Worm (Caenorhabditis elegans): ENCODE results near the gene F40G12.10.

Gene F40G12.10

ce11 chrV:14285803-14286202 lies 2.5 kb downstream of the F40G12.10 start, which contains the start of gene F40G12.11 (continued):
- no peak for TF ChIP-seq mef-2 (tag; optimal IDR thresholded peaks at IDR 0.05)

DNA sequence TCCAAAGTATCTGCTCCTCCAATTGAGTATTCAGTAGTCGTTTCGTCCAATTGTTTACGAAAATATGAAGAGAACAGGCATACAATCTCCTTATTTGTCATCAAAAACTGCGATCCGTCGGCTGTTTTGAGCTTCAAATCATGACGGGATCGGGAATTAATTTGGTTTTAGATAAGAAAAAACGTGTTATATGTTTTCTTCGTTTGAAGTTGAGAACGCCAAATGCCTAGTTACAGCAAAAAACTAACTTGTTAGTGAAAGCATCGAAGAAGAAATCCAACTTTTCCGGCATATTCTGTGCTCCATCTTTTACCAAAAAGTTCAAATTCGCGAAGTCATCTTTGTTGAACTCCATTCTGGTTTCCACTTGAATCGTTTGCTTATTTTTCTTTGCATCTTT lies 6.0 kb downstream of the F40G12.10 start, which contains the start of gene F14D7.1:
F14D7.1 (minus strand) TSS at position 101 of the 400 bp plus-strand sequence.
- TF ChIP-seq unc-30 (tag; optimal IDR thresholded peaks at IDR 0.05) (no peak), nhr-11 (tag; optimal IDR thresholded peaks at IDR 0.05) (no peak), C04F5.9 (tag; optimal IDR thresholded peaks at IDR 0.05) (no peak), unc-98 (GFP tag; IDR thresholded peaks at IDR 0.05) (no peak), nhr-47 (tag; optimal IDR thresholded peaks at IDR 0.05) (no peak)

DNA sequence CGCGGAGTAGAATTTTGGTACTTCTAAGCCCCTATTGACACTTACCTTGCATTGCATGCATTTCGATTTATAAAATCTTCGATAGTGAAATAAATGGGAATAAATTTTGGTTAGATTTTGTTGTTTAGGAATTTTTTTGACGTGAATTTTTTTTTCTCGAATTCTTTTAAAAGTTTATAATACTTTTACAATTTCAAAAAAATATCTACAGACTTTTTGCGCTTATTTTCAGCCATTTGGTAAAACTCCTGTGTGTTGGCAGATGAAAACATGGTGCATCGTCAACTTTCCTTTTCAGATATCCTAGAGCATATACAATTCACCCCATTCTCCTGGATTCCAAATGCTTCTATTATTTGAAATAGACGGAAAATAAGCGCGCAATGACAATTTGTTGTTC lies 7.3 kb downstream of the F40G12.10 start, which contains the start of gene F14D7.18:
F14D7.18 (minus strand) TSS at position 101 of the 400 bp plus-strand sequence.
- TF ChIP-seq tlp-1 (tag; optimal IDR thresholded peaks at IDR 0.05) (no peak), skn-1 (tag; optimal IDR thresholded peaks at IDR 0.05) (no peak)

DNA sequence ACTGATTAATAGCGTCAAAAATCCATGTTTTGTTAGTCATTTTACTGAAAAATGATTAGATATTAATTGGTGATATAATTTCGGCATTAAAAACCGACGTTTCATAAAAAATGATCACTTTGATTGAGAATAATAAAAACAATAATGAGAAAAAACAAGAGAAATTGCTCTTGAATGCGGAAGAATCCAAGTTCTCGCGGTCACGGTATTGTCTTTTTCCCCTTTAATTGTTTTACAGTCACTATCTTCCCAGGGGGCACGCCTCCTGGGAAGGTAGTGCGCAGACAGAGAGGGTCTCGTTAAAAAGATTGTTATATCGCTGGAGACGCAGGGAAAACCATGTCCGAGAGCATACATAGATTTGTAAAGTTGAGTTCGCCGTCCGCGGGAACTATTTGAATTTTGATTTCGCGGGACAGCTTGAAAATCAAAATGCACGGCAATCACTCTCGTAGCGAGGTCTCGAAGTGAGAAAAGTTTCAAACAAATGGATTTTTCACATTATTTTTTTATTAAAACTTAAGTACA lies 10.4 kb downstream of the F40G12.10 start, which contains the start of gene F14D7.2:
F14D7.2 (minus strand) TSS at position 51 of the 528 bp plus-strand sequence.
- TF ChIP-seq C34B4.2 (tag; optimal IDR thresholded peaks at IDR 0.05) = no peak
- no peak for TF ChIP-seq egl-27 (tag; optimal IDR thresholded peaks at IDR 0.05)
- TF ChIP-seq pax-3 (tag; optimal IDR thresholded peaks at IDR 0.05) = no peak
- TF ChIP-seq unc-30 (tag; optimal IDR thresholded peaks at IDR 0.05) = no peak
- TF ChIP-seq nhr-77 (tag; optimal IDR thresholded peaks at IDR 0.05) = no peak
- no peak for TF ChIP-seq ceh-8 (GFP tag; optimal IDR thresholded peaks at IDR 0.05)
- no peak for TF ChIP-seq irx-1 (tag; optimal IDR thresholded peaks at IDR 0.05)
- no peak for TF ChIP-seq nhr-12 (tag; optimal IDR thresholded peaks at IDR 0.05)
- no peak for TF ChIP-seq efl-3 (GFP tag; optimal IDR thresholded peaks at IDR 0.05)
- no peak for TF ChIP-seq hpl-2 (GFP tag; optimal IDR thresholded peaks at IDR 0.05)
- no peak for TF ChIP-seq unc-98 (GFP tag; IDR thresholded peaks at IDR 0.05)
- TF ChIP-seq nhr-71 (tag; optimal IDR thresholded peaks at IDR 0.05) = no peak
- no peak for TF ChIP-seq C04F5.9 (tag; optimal IDR thresholded peaks at IDR 0.05)
- TF ChIP-seq Y116A8C.19 (tag; optimal IDR thresholded peaks at IDR 0.05; ENCODE audit: borderline replicate concordance) = no peak
- no peak for TF ChIP-seq fos-1 (tag; optimal IDR thresholded peaks at IDR 0.05)
- no peak for TF ChIP-seq snu-23 (GFP tag; optimal IDR thresholded peaks at IDR 0.05)
- TF ChIP-seq aly-2 (tag; optimal IDR thresholded peaks at IDR 0.05) = no peak
- no peak for TF ChIP-seq mep-1 (tag; optimal IDR thresholded peaks at IDR 0.05)
- TF ChIP-seq unc-62 (GFP tag; optimal IDR thresholded peaks at IDR 0.05) = no peak

DNA sequence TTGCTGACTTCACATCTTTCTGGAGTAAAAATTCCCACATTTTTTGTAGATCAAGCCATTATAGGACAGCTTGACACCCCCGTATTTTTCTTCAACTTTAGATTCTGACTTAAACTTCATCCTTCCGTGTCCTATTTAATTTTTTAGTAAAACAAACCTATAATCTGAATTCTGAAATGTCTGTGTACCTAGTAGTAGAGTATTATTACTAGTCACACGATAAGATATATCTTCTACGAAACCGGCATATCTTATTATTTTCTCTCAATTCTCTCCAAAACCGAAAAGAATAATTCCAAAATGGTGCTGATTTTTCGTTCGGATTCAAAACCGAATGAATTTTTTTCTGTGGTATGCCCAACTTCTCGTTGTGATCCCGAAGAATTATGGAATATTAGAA lies 11.1 kb downstream of the F40G12.10 start, which contains the start of gene F14D7.9:
F14D7.9 (plus strand) TSS at position 301 of the 400 bp plus-strand sequence.
- TF ChIP-seq nhr-84 (tag; optimal IDR thresholded peaks at IDR 0.05) (no peak), hlh-4 (tag; optimal IDR thresholded peaks at IDR 0.05) (no peak), nhr-71 (tag; optimal IDR thresholded peaks at IDR 0.05) (no peak), snpc-4 (tag; optimal IDR thresholded peaks at IDR 0.05) (no peak), unc-98 (GFP tag; IDR thresholded peaks at IDR 0.05) (no peak), ceh-82 (tag; optimal IDR thresholded peaks at IDR 0.05) (no peak), lin-35 (GFP tag; optimal IDR thresholded peaks at IDR 0.05) (no peak), nhr-85 (tag) (no peak), unc-62 (GFP tag; optimal IDR thresholded peaks at IDR 0.05) (no peak), egl-13 (tag; optimal IDR thresholded peaks at IDR 0.05) (no peak), isw-1 (GFP tag; IDR thresholded peaks at IDR 0.05) (no peak), swsn-7 (tag; optimal IDR thresholded peaks at IDR 0.05) (no peak), nhr-19 (GFP tag; conservative IDR thresholded peaks at IDR 0.05) (no peak), xbp-1 (tag; optimal IDR thresholded peaks at IDR 0.05) (no peak), nhr-77 (tag; optimal IDR thresholded peaks at IDR 0.05) (no peak), elt-2 (tag; optimal IDR thresholded peaks at IDR 0.05) (no peak), fkh-10 (GFP tag; optimal IDR thresholded peaks at IDR 0.05) (no peak), C34B4.2 (tag; optimal IDR thresholded peaks at IDR 0.05) (no peak)
